Worm (Caenorhabditis elegans) whole organism, young adult: ENCODE measurements around the gene rpac-19.

Source experiments
- B0019.2 ChIP-seq: fragments of 200-800 bp; sonication (Bioruptor generic); conservative IDR thresholded peaks from 2 replicates; pipeline ENCODE4 v1.3.6; 2022; ENCODE audit warnings: missing genetic modification reagents, missing genetic modification characterization, missing compliant biosample characterization
- B0336.3 ChIP-seq: fragments of 200-800 bp; sonication (Bioruptor generic); IDR thresholded peaks from 2 replicates; pipeline ENCODE4 v1.3.6; 2022; ENCODE audit warnings: missing genetic modification characterization, missing compliant biosample characterization
- F22D6.2 ChIP-seq: sonication (generic microtip); optimal IDR thresholded peaks from 2 replicates; lab custom pipeline; 2016; ENCODE audit warnings: mild to moderate bottlenecking, missing genetic modification characterization, missing compliant biosample characterization
- F37B4.10 ChIP-seq: fragments of 200-800 bp; sonication (Bioruptor generic); IDR thresholded peaks from 2 replicates; pipeline ENCODE4 v1.3.6; 2022; ENCODE audit warnings: missing genetic modification characterization, missing compliant biosample characterization
- F39B2.1 ChIP-seq: fragments of 200-800 bp; sonication (Bioruptor generic); IDR thresholded peaks from 2 replicates; pipeline ENCODE4 v1.3.6; 2022; ENCODE audit warnings: missing genetic modification reagents, missing genetic modification characterization, missing compliant biosample characterization
- F57A8.1 ChIP-seq: fragments of 200-800 bp; sonication (Bioruptor generic); optimal IDR thresholded peaks from 2 replicates; lab custom pipeline; 2018; ENCODE audit warnings: mild to moderate bottlenecking, missing genetic modification characterization, moderate library complexity, missing compliant biosample characterization
- F57C9.4 ChIP-seq: sonication (generic microtip); optimal IDR thresholded peaks from 2 replicates; lab custom pipeline; 2017; ENCODE audit warnings: mild to moderate bottlenecking, missing genetic modification characterization, missing compliant biosample characterization
- K11D2.4 ChIP-seq: fragments of 200-800 bp; sonication (Bioruptor generic); IDR thresholded peaks from 2 replicates; pipeline ENCODE4 v1.3.6; 2022; ENCODE audit warnings: missing genetic modification reagents, missing genetic modification characterization, missing compliant biosample characterization
- T26A5.8 ChIP-seq: sonication (generic microtip); optimal IDR thresholded peaks from 2 replicates; lab custom pipeline; 2016; ENCODE audit warnings: missing genetic modification characterization, missing compliant biosample characterization
- Y53G8AR.9 ChIP-seq: fragments of 200-800 bp; sonication (Bioruptor generic); conservative IDR thresholded peaks from 2 replicates; pipeline ENCODE4 v1.3.6; 2022; ENCODE audit warnings: missing genetic modification reagents, missing genetic modification characterization, missing compliant biosample characterization
- Y79H2A.3 ChIP-seq: fragments of 200-800 bp; sonication (Bioruptor generic); conservative IDR thresholded peaks from 2 replicates; pipeline ENCODE4 v1.3.6; 2022; ENCODE audit warnings: missing genetic modification reagents, missing genetic modification characterization, missing compliant biosample characterization
- ZK185.1 ChIP-seq: sonication (generic microtip); optimal IDR thresholded peaks from 2 replicates; lab custom pipeline; 2016; ENCODE audit warnings: mild to moderate bottlenecking, missing genetic modification characterization, missing compliant biosample characterization; ENCODE audit not compliant: poor library complexity, severe bottlenecking
- ama-1 ChIP-seq, 3 experiments: fragments of 150-350 bp in 1 of 3; sonication (generic microtip) in 2 of 3; optimal IDR thresholded peaks; 2 replicates each; lab custom pipeline; 2014 to 2018; ENCODE audit warnings: missing biosample characterization in 2 of 3, missing genetic modification characterization in 2 of 3, missing genetic modification reagents in 2 of 3
- aptf-2 ChIP-seq: fragments of 200-800 bp; sonication (Bioruptor generic); conservative IDR thresholded peaks from 2 replicates; pipeline ENCODE4 v1.3.6; 2022; ENCODE audit warnings: missing genetic modification reagents, missing genetic modification characterization, missing compliant biosample characterization
- aptf-3 ChIP-seq: fragments of 200-800 bp; sonication (Bioruptor generic); IDR thresholded peaks from 2 replicates; pipeline ENCODE4 v1.3.6; 2022; ENCODE audit warnings: missing genetic modification characterization, missing compliant biosample characterization
- athp-1 ChIP-seq: sonication (generic microtip); optimal IDR thresholded peaks from 2 replicates; lab custom pipeline; 2017; ENCODE audit warnings: mild to moderate bottlenecking, missing genetic modification characterization, missing compliant biosample characterization
- attf-3 ChIP-seq: fragments of 200-800 bp; sonication (Bioruptor generic); conservative IDR thresholded peaks from 2 replicates; pipeline ENCODE4 v1.3.6; 2022; ENCODE audit warnings: missing genetic modification reagents, missing genetic modification characterization, missing compliant biosample characterization
- bed-1 ChIP-seq: fragments of 200-800 bp; sonication (Bioruptor generic); IDR thresholded peaks from 2 replicates; pipeline ENCODE4 v1.3.6; 2022; ENCODE audit warnings: missing genetic modification reagents, missing genetic modification characterization, missing compliant biosample characterization
- ccch-3 ChIP-seq: fragments of 200-800 bp; sonication (Bioruptor generic); optimal IDR thresholded peaks from 2 replicates; lab custom pipeline; 2018; ENCODE audit warnings: mild to moderate bottlenecking, missing genetic modification characterization, missing compliant biosample characterization
- cebp-1 ChIP-seq, 2 experiments: fragments of 200-800 bp in 1 of 2; sonication (Bioruptor generic) in 1 of 2; sonication (generic microtip) in 1 of 2; IDR thresholded peaks in 1 of 2; optimal IDR thresholded peaks in 1 of 2; 2 replicates each; pipeline versions ENCODE4 v1.3.6 to Lab custom; 2017 to 2022; ENCODE audit warnings: missing compliant biosample characterization in 2 of 2, missing genetic modification characterization in 2 of 2, mild to moderate bottlenecking in 1 of 2, missing genetic modification reagents in 1 of 2, moderate library complexity in 1 of 2
- ceh-27 ChIP-seq: fragments of 200-800 bp; sonication (Bioruptor generic); optimal IDR thresholded peaks from 2 replicates; lab custom pipeline; 2018; ENCODE audit warnings: mild to moderate bottlenecking, missing genetic modification characterization, moderate library complexity, missing compliant biosample characterization
- ceh-40 ChIP-seq: fragments of 200-800 bp; sonication (Bioruptor generic); IDR thresholded peaks from 2 replicates; pipeline ENCODE4 v1.3.6; 2022; ENCODE audit warnings: missing genetic modification characterization, missing compliant biosample characterization
- ceh-58 ChIP-seq: fragments of 200-800 bp; sonication (Bioruptor generic); IDR thresholded peaks from 2 replicates; pipeline ENCODE4 v1.3.6; 2022; ENCODE audit warnings: missing genetic modification characterization, missing compliant biosample characterization
- chd-7 ChIP-seq: sonication (generic microtip); optimal IDR thresholded peaks from 2 replicates; lab custom pipeline; 2016; ENCODE audit warnings: mild to moderate bottlenecking, missing genetic modification characterization, moderate library complexity, missing compliant biosample characterization
- die-1 ChIP-seq: sonication (generic microtip); optimal IDR thresholded peaks from 2 replicates; lab custom pipeline; 2016; ENCODE audit warnings: missing genotype, mild to moderate bottlenecking, missing genetic modification characterization, missing compliant biosample characterization
- dox-1 ChIP-seq: fragments of 200-800 bp; sonication (Bioruptor generic); IDR thresholded peaks from 2 replicates; pipeline ENCODE4 v1.3.6; 2022; ENCODE audit warnings: missing genetic modification reagents, missing genetic modification characterization, missing compliant biosample characterization
- dpff-1 ChIP-seq: sonication (generic microtip); optimal IDR thresholded peaks from 2 replicates; lab custom pipeline; 2017; ENCODE audit warnings: mild to moderate bottlenecking, missing genetic modification characterization, missing compliant biosample characterization
- egl-18 ChIP-seq: fragments of 200-800 bp; sonication (Bioruptor generic); IDR thresholded peaks from 2 replicates; pipeline ENCODE4 v1.3.6; 2022; ENCODE audit warnings: missing genetic modification reagents, missing genetic modification characterization, missing compliant biosample characterization
- ekl-4 ChIP-seq: fragments of 200-800 bp; sonication (Bioruptor generic); IDR thresholded peaks from 2 replicates; pipeline ENCODE4 v1.3.6; 2022; ENCODE audit warnings: missing genetic modification reagents, missing genetic modification characterization, missing compliant biosample characterization
- hlh-12 ChIP-seq: sonication (generic microtip); optimal IDR thresholded peaks from 2 replicates; lab custom pipeline; 2016; ENCODE audit warnings: missing genetic modification characterization, missing compliant biosample characterization
- hlh-26 ChIP-seq: fragments of 200-800 bp; sonication (Bioruptor generic); conservative IDR thresholded peaks from 2 replicates; pipeline ENCODE4 v1.3.6; 2022; ENCODE audit warnings: missing genetic modification reagents, missing genetic modification characterization, missing compliant biosample characterization
- hsf-1 ChIP-seq: fragments of 200-800 bp; sonication (Bioruptor generic); IDR thresholded peaks from 2 replicates; pipeline ENCODE4 v1.3.6; 2022; ENCODE audit warnings: missing genetic modification reagents, missing genetic modification characterization, missing compliant biosample characterization
- lin-26 ChIP-seq: fragments of 200-800 bp; sonication (Bioruptor generic); IDR thresholded peaks from 2 replicates; pipeline ENCODE4 v1.3.6; 2022; ENCODE audit warnings: missing genetic modification reagents, missing genetic modification characterization, missing compliant biosample characterization
- lin-54 ChIP-seq: fragments of 200-800 bp; sonication (Bioruptor generic); optimal IDR thresholded peaks from 2 replicates; lab custom pipeline; 2018; ENCODE audit warnings: mild to moderate bottlenecking, missing genetic modification characterization, missing compliant biosample characterization
- lsy-27 ChIP-seq: sonication (generic microtip); optimal IDR thresholded peaks from 2 replicates; lab custom pipeline; 2017; ENCODE audit warnings: missing genetic modification characterization, mild to moderate bottlenecking, missing compliant biosample characterization, antibody characterized with exemption, missing genotype, borderline replicate concordance; ENCODE audit not compliant: insufficient read depth
- madf-10 ChIP-seq: sonication (generic microtip); optimal IDR thresholded peaks from 2 replicates; lab custom pipeline; 2016; ENCODE audit warnings: mild to moderate bottlenecking, missing genetic modification characterization, missing compliant biosample characterization
- mcd-1 ChIP-seq: fragments of 200-800 bp; sonication (Bioruptor generic); IDR thresholded peaks from 2 replicates; pipeline ENCODE4 v1.3.6; 2022; ENCODE audit warnings: missing genetic modification reagents, missing genetic modification characterization, missing compliant biosample characterization
- mel-28 ChIP-seq: sonication (generic microtip); optimal IDR thresholded peaks from 2 replicates; lab custom pipeline; 2016; ENCODE audit warnings: borderline replicate concordance, mild to moderate bottlenecking, missing genetic modification characterization, missing compliant biosample characterization
- nfya-1 ChIP-seq: sonication (generic microtip); optimal IDR thresholded peaks from 2 replicates; lab custom pipeline; 2017; ENCODE audit warnings: antibody characterized with exemption, missing compliant biosample characterization, missing genetic modification characterization, borderline replicate concordance; ENCODE audit not compliant: insufficient read depth
- nhr-90 ChIP-seq: sonication (generic microtip); optimal IDR thresholded peaks from 2 replicates; lab custom pipeline; 2016; ENCODE audit warnings: missing genotype, mild to moderate bottlenecking, missing genetic modification characterization, missing compliant biosample characterization
- rcor-1 ChIP-seq: fragments of 200-800 bp; sonication (Bioruptor generic); IDR thresholded peaks from 2 replicates; pipeline ENCODE4 v1.3.6; 2022; ENCODE audit warnings: missing genetic modification reagents, missing genetic modification characterization, missing compliant biosample characterization
- somi-1 ChIP-seq: fragments of 200-800 bp; sonication (Bioruptor generic); optimal IDR thresholded peaks from 2 replicates; lab custom pipeline; 2018; ENCODE audit warnings: mild to moderate bottlenecking, missing genetic modification characterization, missing compliant biosample characterization
- tbp1 ChIP-seq: fragments of 200-800 bp; sonication (Bioruptor generic); optimal IDR thresholded peaks from 2 replicates; lab custom pipeline; 2018; ENCODE audit warnings: mild to moderate bottlenecking, missing genetic modification characterization, missing compliant biosample characterization
- tbx-9 ChIP-seq: sonication (generic microtip); optimal IDR thresholded peaks from 2 replicates; lab custom pipeline; 2016; ENCODE audit warnings: borderline replicate concordance, missing genetic modification characterization, inconsistent platforms, missing compliant biosample characterization
- tlf-1 ChIP-seq: fragments of 200-800 bp; sonication (Bioruptor generic); optimal IDR thresholded peaks from 2 replicates; lab custom pipeline; 2018; ENCODE audit warnings: mild to moderate bottlenecking, missing genetic modification characterization, missing compliant biosample characterization
- zim-3 ChIP-seq: sonication (generic microtip); optimal IDR thresholded peaks from 2 replicates; lab custom pipeline; 2017; ENCODE audit warnings: mild to moderate bottlenecking, missing genetic modification characterization, moderate library complexity, missing compliant biosample characterization
- ztf-18 ChIP-seq: sonication (generic microtip); optimal IDR thresholded peaks from 2 replicates; lab custom pipeline; 2016; ENCODE audit warnings: missing genotype, mild to moderate bottlenecking, missing genetic modification characterization, missing compliant biosample characterization
- ztf-3 ChIP-seq: fragments of 200-800 bp; sonication (Bioruptor generic); optimal IDR thresholded peaks from 2 replicates; lab custom pipeline; 2018; ENCODE audit warnings: mild to moderate bottlenecking, missing genetic modification characterization, missing compliant biosample characterization

Gene rpac-19

DNA sequence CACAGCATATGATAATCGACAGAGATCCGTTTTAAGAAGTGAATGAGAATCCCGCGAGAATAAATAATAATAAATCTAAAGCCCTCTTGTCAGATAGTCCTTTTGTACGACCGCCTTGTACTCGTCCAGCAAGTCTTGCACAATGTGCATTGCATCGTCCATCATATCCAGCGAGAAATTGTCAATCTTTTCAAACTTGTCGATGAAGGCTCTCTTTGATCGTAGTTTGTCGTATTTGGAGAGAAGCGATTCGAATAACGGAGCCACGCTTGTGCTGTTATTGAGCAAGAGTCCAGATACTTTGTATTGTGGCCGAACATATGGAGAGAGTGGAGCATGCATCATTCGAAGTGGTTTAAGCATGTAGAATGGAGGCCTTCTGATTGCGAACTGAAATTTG is 3.1 kb downstream of the rpac-19 start:
- TF ChIP-seq egl-18 (GFP tag; lab: Robert Waterston, UW), result no peak
- no peak for TF ChIP-seq dox-1 (GFP tag; lab: Robert Waterston, UW)
- peak; percentile 37 for TF ChIP-seq chd-7 (tag; lab: Kevin White, UChicago)
- no peak for TF ChIP-seq F57A8.1 (GFP tag; lab: Kevin White, UChicago)
- no peak for TF ChIP-seq F57C9.4 (tag; lab: Kevin White, UChicago)
- TF ChIP-seq athp-1, result no peak
- no peak for TF ChIP-seq F39B2.1 (GFP tag; lab: Robert Waterston, UW)
- TF ChIP-seq ZK185.1 (tag; lab: Kevin White, UChicago), result peak; percentile 57
- TF ChIP-seq hlh-12 (tag; lab: Kevin White, UChicago), result no peak
- no peak for TF ChIP-seq mel-28 (tag; lab: Kevin White, UChicago)
- no peak for TF ChIP-seq lsy-27 (tag; lab: Kevin White, UChicago)
- TF ChIP-seq attf-3 (GFP tag; lab: Robert Waterston, UW), result no peak
- no peak for TF ChIP-seq aptf-2 (GFP tag; lab: Robert Waterston, UW)
- no peak for TF ChIP-seq tbx-9
- TF ChIP-seq somi-1 (GFP tag; lab: Kevin White, UChicago), result no peak
- TF ChIP-seq dpff-1 (tag; lab: Kevin White, UChicago), result no peak
- TF ChIP-seq bed-1 (GFP tag; lab: Robert Waterston, UW), result no peak
- peak; percentile 32; the same call in 1 of the 2 replicates for TF ChIP-seq B0336.3 (GFP tag; lab: Robert Waterston, UW)
- TF ChIP-seq ceh-40 (GFP tag; lab: Robert Waterston, UW), result no peak
- no peak for TF ChIP-seq Y53G8AR.9 (GFP tag; lab: Robert Waterston, UW)
- TF ChIP-seq zim-3 (tag; lab: Kevin White, UChicago), result peak; percentile 50
- TF ChIP-seq aptf-3 (GFP tag; lab: Robert Waterston, UW), result no peak
- no peak for TF ChIP-seq madf-10 (tag; lab: Kevin White, UChicago)
- no peak for TF ChIP-seq rcor-1 (GFP tag; lab: Robert Waterston, UW)
- TF ChIP-seq F37B4.10 (GFP tag; lab: Robert Waterston, UW), result no peak
- TF ChIP-seq T26A5.8 (tag; lab: Kevin White, UChicago), result no peak
- TF ChIP-seq ztf-18 (tag; lab: Kevin White, UChicago), result no peak
- no peak for TF ChIP-seq Y79H2A.3 (GFP tag; lab: Robert Waterston, UW)
- TF ChIP-seq hlh-26 (GFP tag; lab: Robert Waterston, UW), result no peak
- TF ChIP-seq ztf-3 (GFP tag; lab: Kevin White, UChicago), result no peak
- TF ChIP-seq ccch-3 (GFP tag; lab: Kevin White, UChicago), result no peak
- no peak for TF ChIP-seq tlf-1 (GFP tag; lab: Kevin White, UChicago)
- TF ChIP-seq nfya-1 (tag; lab: Kevin White, UChicago), result no peak
- 0 out of 2 replicates have a peak, but pooled peaks have one; percentile 50 for TF ChIP-seq ekl-4 (GFP tag; lab: Robert Waterston, UW)
- TF ChIP-seq lin-54 (GFP tag; lab: Kevin White, UChicago), result no peak
- TF ChIP-seq tbp1 (GFP tag; lab: Kevin White, UChicago), result no peak
- TF ChIP-seq K11D2.4 (GFP tag; lab: Robert Waterston, UW), result 0 out of 2 replicates have a peak, but pooled peaks have one; percentile 15
- TF ChIP-seq hsf-1 (GFP tag; lab: Robert Waterston, UW), result peak; percentile 5; the same call in 1 of the 2 replicates
- peak; percentile 36; the same call in 1 of the 2 replicates for TF ChIP-seq mcd-1 (GFP tag; lab: Robert Waterston, UW)
- no peak for TF ChIP-seq F22D6.2
- no peak for TF ChIP-seq die-1 (tag; lab: Kevin White, UChicago)
- TF ChIP-seq ceh-27 (GFP tag; lab: Kevin White, UChicago), result no peak
- peak; percentile 6; the same call in 1 of the 2 replicates for TF ChIP-seq lin-26
- no peak for TF ChIP-seq ama-1 (optimal IDR thresholded peaks at IDR 0.05; lab: Kevin White, UChicago)
- TF ChIP-seq ama-1 (GFP tag; optimal IDR thresholded peaks at IDR 0.05; lab: Kevin White, UChicago), result no peak
- TF ChIP-seq cebp-1 (GFP tag; IDR thresholded peaks at IDR 0.05; lab: Robert Waterston, UW), result no peak
- peak; percentile 46 for TF ChIP-seq cebp-1 (tag; optimal IDR thresholded peaks at IDR 0.05; lab: Kevin White, UChicago)
- no peak for TF ChIP-seq B0019.2 (GFP tag; lab: Robert Waterston, UW)
- TF ChIP-seq nhr-90 (tag; lab: Kevin White, UChicago), result no peak
- TF ChIP-seq ceh-58 (GFP tag; lab: Robert Waterston, UW), result no peak
